Worm (Caenorhabditis elegans) whole organism, L1 larva: ENCODE data around the gene srt-38.
A peak's percentile ranks its signal among the peaks of the same experiment; 100 is the strongest.
"Not testable (repeated sequence)": the region's sequence is repeated elsewhere in the genome, so short reads cannot be mapped to it uniquely, and the experiment has no call there.

Experiments used
- C04F5.9 ChIP-seq: sonication (generic microtip); optimal IDR thresholded peaks from 2 replicates; lab custom pipeline; 2016; ENCODE audit warnings: missing genetic modification characterization, missing compliant biosample characterization
- C16A3.4 ChIP-seq: fragments of 150-350 bp; optimal IDR thresholded peaks from 2 replicates; lab custom pipeline; 2014; ENCODE audit warnings: missing biosample characterization, missing genetic modification characterization
- alr-1 ChIP-seq: fragments of 200-800 bp; sonication (Bioruptor generic); optimal IDR thresholded peaks from 2 replicates; lab custom pipeline; 2018; ENCODE audit warnings: borderline replicate concordance, mild to moderate bottlenecking, missing genetic modification characterization, missing compliant biosample characterization
- aly-2 ChIP-seq: fragments of 150-350 bp; optimal IDR thresholded peaks from 2 replicates; lab custom pipeline; 2014; ENCODE audit warnings: missing biosample characterization, missing genetic modification characterization
- ceh-88 ChIP-seq: fragments of 200-800 bp; sonication (Bioruptor generic); IDR thresholded peaks from 2 replicates; pipeline ENCODE4 v1.3.6; 2022; ENCODE audit warnings: missing genetic modification characterization, missing compliant biosample characterization
- dsc-1 ChIP-seq: sonication (generic microtip); optimal IDR thresholded peaks from 2 replicates; lab custom pipeline; 2016; ENCODE audit warnings: mild to moderate bottlenecking, missing genetic modification characterization, missing compliant biosample characterization
- efl-1 ChIP-seq, 4 experiments: fragments of 150-350 bp; optimal IDR thresholded peaks in 3 of 4; peaks in 1 of 4; 1 replicate in 1 of 4; 2 replicates in 3 of 4; lab custom pipeline; 2014; ENCODE audit warnings: missing biosample characterization in 2 of 4, missing genetic modification characterization in 2 of 4, missing genetic modification reagents in 2 of 4
- efl-3 ChIP-seq: fragments of 200-800 bp; sonication (Bioruptor generic); optimal IDR thresholded peaks from 2 replicates; lab custom pipeline; 2018; ENCODE audit warnings: mild to moderate bottlenecking, missing genetic modification characterization, missing compliant biosample characterization
- egl-13 ChIP-seq: sonication (generic microtip); optimal IDR thresholded peaks from 2 replicates; lab custom pipeline; 2016; ENCODE audit warnings: missing genotype, missing genetic modification reagents, missing genetic modification characterization, missing compliant biosample characterization
- fos-1 ChIP-seq: fragments of 150-350 bp; optimal IDR thresholded peaks from 2 replicates; lab custom pipeline; 2014; ENCODE audit warnings: missing biosample characterization, missing genetic modification characterization
- grh-1 ChIP-seq: fragments of 200-800 bp; sonication (Bioruptor generic); IDR thresholded peaks from 2 replicates; pipeline ENCODE4 v1.3.6; 2022; ENCODE audit warnings: missing genetic modification reagents, missing genetic modification characterization, missing compliant biosample characterization
- hlh-17 ChIP-seq: fragments of 200-800 bp; sonication (Bioruptor generic); optimal IDR thresholded peaks from 2 replicates; lab custom pipeline; 2018; ENCODE audit warnings: missing genetic modification characterization, mild to moderate bottlenecking, missing compliant biosample characterization, moderate library complexity, borderline replicate concordance
- hlh-4 ChIP-seq: sonication (generic microtip); optimal IDR thresholded peaks from 2 replicates; lab custom pipeline; 2016; ENCODE audit warnings: mild to moderate bottlenecking, missing genetic modification characterization, missing compliant biosample characterization
- hpl-2 ChIP-seq: fragments of 150-350 bp; optimal IDR thresholded peaks from 2 replicates; lab custom pipeline; 2014; ENCODE audit warnings: missing biosample characterization, missing genetic modification reagents, missing genetic modification characterization
- irx-1 ChIP-seq: sonication (generic microtip); optimal IDR thresholded peaks from 2 replicates; lab custom pipeline; 2016; ENCODE audit warnings: missing genetic modification characterization, missing compliant biosample characterization
- isw-1 ChIP-seq: fragments of 200-800 bp; sonication (Bioruptor generic); IDR thresholded peaks from 2 replicates; pipeline ENCODE4 v1.3.6; 2022; ENCODE audit warnings: missing genetic modification characterization, missing compliant biosample characterization
- lin-14 ChIP-seq: fragments of 200-800 bp; sonication (Bioruptor generic); optimal IDR thresholded peaks from 2 replicates; lab custom pipeline; 2018; ENCODE audit warnings: mild to moderate bottlenecking, missing genetic modification characterization, moderate library complexity, missing compliant biosample characterization
- lir-3 ChIP-seq: sonication (generic microtip); optimal IDR thresholded peaks from 2 replicates; lab custom pipeline; 2016; ENCODE audit warnings: mild to moderate bottlenecking, missing genetic modification characterization, moderate library complexity, missing compliant biosample characterization; ENCODE audit not compliant: poor library complexity
- mab-9 ChIP-seq: fragments of 200-800 bp; sonication (Bioruptor generic); IDR thresholded peaks from 2 replicates; pipeline ENCODE4 v1.3.6; 2022; ENCODE audit warnings: missing genetic modification reagents, missing genetic modification characterization, missing compliant biosample characterization
- mdl-1 ChIP-seq, 2 experiments: fragments of 150-350 bp; optimal IDR thresholded peaks; 2 replicates each; lab custom pipeline; 2014 to 2017; ENCODE audit warnings: missing biosample characterization in 2 of 2, missing genetic modification characterization in 2 of 2, inconsistent platforms in 1 of 2
- nhr-11 ChIP-seq: fragments of 150-350 bp; optimal IDR thresholded peaks from 2 replicates; lab custom pipeline; 2014; ENCODE audit warnings: missing biosample characterization, missing genetic modification characterization
- nhr-237 ChIP-seq: fragments of 150-350 bp; optimal IDR thresholded peaks from 2 replicates; lab custom pipeline; 2014; ENCODE audit warnings: missing biosample characterization, missing genetic modification characterization
- nhr-47 ChIP-seq: sonication (generic microtip); optimal IDR thresholded peaks from 2 replicates; lab custom pipeline; 2016; ENCODE audit warnings: mild to moderate bottlenecking, missing genetic modification characterization, moderate library complexity, missing compliant biosample characterization
- nhr-76 ChIP-seq: sonication (generic microtip); optimal IDR thresholded peaks from 2 replicates; lab custom pipeline; 2017; ENCODE audit warnings: missing biosample characterization, missing genetic modification characterization
- nhr-77 ChIP-seq: fragments of 150-350 bp; optimal IDR thresholded peaks from 2 replicates; lab custom pipeline; 2014; ENCODE audit warnings: missing biosample characterization, missing genetic modification characterization
- pqm-1 ChIP-seq: sonication (generic microtip); optimal IDR thresholded peaks from 3 replicates; lab custom pipeline; 2017; ENCODE audit warnings: missing biosample characterization, missing genetic modification characterization
- sptf-1 ChIP-seq: fragments of 150-350 bp; optimal IDR thresholded peaks from 2 replicates; lab custom pipeline; 2014; ENCODE audit warnings: missing biosample characterization, missing genetic modification characterization
- tlp-1 ChIP-seq: fragments of 150-350 bp; optimal IDR thresholded peaks from 2 replicates; lab custom pipeline; 2014; ENCODE audit warnings: missing biosample characterization, missing genetic modification characterization
- unc-30 ChIP-seq: sonication (generic microtip); optimal IDR thresholded peaks from 2 replicates; lab custom pipeline; 2017; ENCODE audit warnings: missing biosample characterization, missing genetic modification characterization
- ztf-4 ChIP-seq: fragments of 150-350 bp; optimal IDR thresholded peaks from 2 replicates; lab custom pipeline; 2014; ENCODE audit warnings: missing biosample characterization, missing genetic modification characterization

The srt-38 gene

ce11 chrV:4290093-4290492 lies 18.9 kb upstream of the srt-38 start, which contains the start of gene srh-193:
Gene srh-193 (minus strand): TSS chrV:4290193.
- not testable (repeated sequence) for TF ChIP-seq efl-1 (optimal IDR thresholded peaks at IDR 0.05; lab: Kevin White, UChicago)
- TF ChIP-seq efl-1 (GFP tag; optimal IDR thresholded peaks at IDR 0.05 in 1 of 2; lab: Kevin White, UChicago), result peak in 1 of 2 experiments; percentile 71

ce11 chrV:4284737-4285136 lies 13.6 kb upstream of the srt-38 start, which contains the start of gene srt-19:
Gene srt-19 (plus strand): TSS chrV:4285037.
- not testable (repeated sequence) for TF ChIP-seq lin-14 (GFP tag; lab: Kevin White, UChicago); aly-2 (tag; lab: Kevin White, UChicago); nhr-47 (tag; lab: Kevin White, UChicago)
- TF ChIP-seq, all 84 proteins: peak for 0; not testable (repeated sequence) for 84

ce11 chrV:4281699-4282098 lies 10.5 kb upstream of the srt-38 start, which contains the start of gene srt-37:
Gene srt-37 (minus strand): TSS chrV:4281799.
- TF ChIP-seq hlh-4; sptf-1 (tag; lab: Kevin White, UChicago); alr-1 (tag; lab: Kevin White, UChicago): not testable (repeated sequence)

- TF ChIP-seq C04F5.9 (tag; lab: Kevin White, UChicago); fos-1; egl-13 (tag; lab: Kevin White, UChicago): not testable (repeated sequence)
Measured at ce11 chrV:4278735-4279134, 7.6 kb upstream of the srt-38 start, which contains the start of gene srt-20. Gene srt-20 (minus strand): TSS chrV:4278835.

ce11 chrV:4273372-4273771 lies 2.2 kb upstream of the srt-38 start:
- TF ChIP-seq unc-30 (no peak), ceh-88 (GFP tag; lab: Robert Waterston, UW) (no peak), hpl-2 (GFP tag; lab: Kevin White, UChicago) (no peak), irx-1 (tag; lab: Kevin White, UChicago) (no peak), tlp-1 (tag; lab: Kevin White, UChicago) (no peak), nhr-11 (tag; lab: Kevin White, UChicago) (no peak), dsc-1 (tag; lab: Kevin White, UChicago) (no peak), mdl-1 (tag; optimal IDR thresholded peaks at IDR 0.05; lab: Kevin White, UChicago) (no peak), grh-1 (GFP tag; lab: Robert Waterston, UW) (no peak), nhr-76 (tag; lab: Kevin White, UChicago) (no peak), efl-3 (GFP tag; lab: Kevin White, UChicago) (no peak), pqm-1 (tag; lab: Kevin White, UChicago) (no peak), ztf-4 (no peak), hlh-17 (GFP tag; lab: Kevin White, UChicago) (no peak), efl-1 (optimal IDR thresholded peaks at IDR 0.05; lab: Kevin White, UChicago) (no peak), efl-1 (GFP tag; optimal IDR thresholded peaks at IDR 0.05 in 1 of 2; lab: Kevin White, UChicago) (no peak), C16A3.4 (tag; lab: Kevin White, UChicago) (no peak), C04F5.9 (tag; lab: Kevin White, UChicago) (no peak), lir-3 (tag; lab: Kevin White, UChicago) (no peak), nhr-237 (no peak)

- TF ChIP-seq nhr-77; mab-9 (GFP tag; lab: Robert Waterston, UW); isw-1 (GFP tag; lab: Robert Waterston, UW): not testable (repeated sequence)
- TF ChIP-seq, all 84 proteins: peak for 0; not testable (repeated sequence) for 84
Measured at ce11 chrV:4268213-4268612, 2.9 kb downstream of the srt-38 start, which contains the start of gene srt-36. Gene srt-36 (minus strand): TSS chrV:4268313.
